Worm (Caenorhabditis elegans) whole organism, mixed stage, embryonic: ENCODE data around the gene K09G1.2.

ENCODE experiments used
- M03D4.4 ChIP-seq: sonication (generic microtip); optimal IDR thresholded peaks from 2 replicates; lab custom pipeline; 2017; ENCODE audit warnings: mild to moderate bottlenecking, missing genetic modification characterization, missing compliant biosample characterization
- ceh-43 ChIP-seq: fragments of 200-800 bp; sonication (Bioruptor generic); optimal IDR thresholded peaks from 2 replicates; lab custom pipeline; 2018; ENCODE audit warnings: mild to moderate bottlenecking, missing genetic modification characterization, moderate library complexity, missing compliant biosample characterization
- elt-3 ChIP-seq: fragments of 150-350 bp; optimal IDR thresholded peaks from 2 replicates; lab custom pipeline; 2014; ENCODE audit warnings: missing biosample characterization, missing genetic modification characterization
- nhr-12 ChIP-seq: fragments of 150-350 bp; optimal IDR thresholded peaks from 2 replicates; lab custom pipeline; 2014; ENCODE audit warnings: missing biosample characterization, missing genetic modification characterization
- nhr-237 ChIP-seq: fragments of 150-350 bp; optimal IDR thresholded peaks from 2 replicates; lab custom pipeline; 2014; ENCODE audit warnings: missing biosample characterization, missing genetic modification characterization
- nhr-76 ChIP-seq: sonication (generic microtip); optimal IDR thresholded peaks from 2 replicates; lab custom pipeline; 2017; ENCODE audit warnings: missing biosample characterization, missing genetic modification characterization
- pha-4 ChIP-seq: fragments of 150-350 bp; optimal IDR thresholded peaks from 2 replicates; lab custom pipeline; 2018; ENCODE audit warnings: missing biosample characterization, missing genetic modification reagents, missing genetic modification characterization
- unc-39 ChIP-seq: fragments of 150-350 bp; optimal IDR thresholded peaks from 2 replicates; lab custom pipeline; 2014; ENCODE audit warnings: missing biosample characterization, missing genetic modification characterization
- unc-62 ChIP-seq: fragments of 150-350 bp; optimal IDR thresholded peaks from 2 replicates; lab custom pipeline; 2014; ENCODE audit warnings: missing biosample characterization, missing genetic modification reagents, missing genetic modification characterization

- TF ChIP-seq unc-62 (GFP tag; lab: Kevin White, UChicago) (no peak), nhr-76 (tag; lab: Kevin White, UChicago) (no peak), unc-39 (tag; lab: Kevin White, UChicago) (no peak), nhr-237 (tag; lab: Kevin White, UChicago) (no peak), pha-4 (tag; lab: Kevin White, UChicago) (no peak), elt-3 (no peak), M03D4.4 (tag; lab: Kevin White, UChicago) (no peak), nhr-12 (tag; lab: Kevin White, UChicago) (no peak), ceh-43 (GFP tag; lab: Kevin White, UChicago) (no peak)
These were observed 40.5 kb downstream of the K09G1.2 start, which contains the start of gene T06E4.5 for ce11 chrV:9630944-9631343.
